Fruit fly (Drosophila melanogaster) whole organism, embryonic: Measurements from ENCODE around the gene CG16903.

Source experiments
- Asciz ChIP-seq: fragments of 200-800 bp; sonication (Bioruptor generic); optimal IDR thresholded peaks from 2 replicates; lab custom pipeline; 2017; ENCODE audit warnings: missing biosample characterization, mild to moderate bottlenecking, missing genetic modification characterization, missing genetic modification reagents
- Blimp-1 ChIP-seq: fragments of 200-800 bp; sonication (Bioruptor generic); optimal IDR thresholded peaks from 3 replicates; lab custom pipeline; 2018; ENCODE audit warnings: missing biosample characterization, missing genetic modification characterization, mild to moderate bottlenecking, moderate library complexity, missing genetic modification reagents
- C15 ChIP-seq: fragments of 200-800 bp; sonication (Bioruptor generic); IDR thresholded peaks from 3 replicates; pipeline ENCODE4 v1.3.6; 2022; ENCODE audit warnings: missing biosample characterization, missing genetic modification characterization
- CG10147 ChIP-seq: fragments of 200-800 bp; sonication (Bioruptor generic); optimal IDR thresholded peaks from 2 replicates; lab custom pipeline; 2019; ENCODE audit warnings: missing biosample characterization, mild to moderate bottlenecking, missing genetic modification characterization, moderate library complexity
- CG11247 ChIP-seq: fragments of 200-800 bp; sonication (Bioruptor generic); IDR thresholded peaks from 2 replicates; pipeline ENCODE4 v1.3.6; 2022; ENCODE audit warnings: missing biosample characterization, missing genetic modification characterization
- CG11504 ChIP-seq: fragments of 200-800 bp; sonication (Bioruptor generic); optimal IDR thresholded peaks from 3 replicates; lab custom pipeline; 2019; ENCODE audit warnings: missing biosample characterization, mild to moderate bottlenecking, missing genetic modification characterization, moderate library complexity
- CG11696 ChIP-seq: fragments of 200-800 bp; sonication (Bioruptor generic); IDR thresholded peaks from 2 replicates; pipeline ENCODE4 v1.3.6; 2022; ENCODE audit warnings: missing biosample characterization, missing genetic modification characterization
- CG11723 ChIP-seq: fragments of 200-800 bp; sonication (Bioruptor generic); optimal IDR thresholded peaks from 2 replicates; lab custom pipeline; 2017; ENCODE audit warnings: missing biosample characterization, mild to moderate bottlenecking, missing genetic modification characterization
- CG12391 ChIP-seq: fragments of 200-800 bp; sonication (Bioruptor generic); optimal IDR thresholded peaks from 3 replicates; lab custom pipeline; 2018; ENCODE audit warnings: missing biosample characterization, mild to moderate bottlenecking, missing genetic modification characterization, moderate library complexity
- CG12659 ChIP-seq: fragments of 200-800 bp; sonication (Bioruptor generic); optimal IDR thresholded peaks from 3 replicates; lab custom pipeline; 2017; ENCODE audit warnings: mild to moderate bottlenecking, missing biosample characterization, missing genetic modification reagents, missing genetic modification characterization
- CG12769 ChIP-seq: fragments of 200-800 bp; sonication (Bioruptor generic); optimal IDR thresholded peaks from 2 replicates; lab custom pipeline; 2019; ENCODE audit warnings: missing biosample characterization, mild to moderate bottlenecking, missing genetic modification characterization, moderate library complexity
- CG13894 ChIP-seq: fragments of 200-800 bp; sonication (Bioruptor generic); optimal IDR thresholded peaks from 3 replicates; lab custom pipeline; 2018; ENCODE audit warnings: missing biosample characterization, mild to moderate bottlenecking, missing genetic modification characterization, moderate library complexity
- CG18619 ChIP-seq: fragments of 200-800 bp; sonication (Bioruptor generic); optimal IDR thresholded peaks from 3 replicates; lab custom pipeline; 2017; ENCODE audit warnings: missing biosample characterization, mild to moderate bottlenecking, missing genetic modification characterization
- CG2889 ChIP-seq: fragments of 200-800 bp; sonication (Bioruptor generic); IDR thresholded peaks from 3 replicates; pipeline ENCODE4 v1.3.6; 2022; ENCODE audit warnings: missing biosample characterization, missing genetic modification characterization
- CG4707 ChIP-seq: fragments of 200-800 bp; sonication (Bioruptor generic); optimal IDR thresholded peaks from 2 replicates; lab custom pipeline; 2018; ENCODE audit warnings: missing biosample characterization, mild to moderate bottlenecking, missing genetic modification characterization, moderate library complexity
- CG7745 ChIP-seq: fragments of 200-800 bp; sonication (Bioruptor generic); optimal IDR thresholded peaks from 2 replicates; lab custom pipeline; 2018; ENCODE audit warnings: missing biosample characterization, mild to moderate bottlenecking, missing genetic modification characterization, moderate library complexity
- CG7786 ChIP-seq: fragments of 200-800 bp; sonication (Bioruptor generic); optimal IDR thresholded peaks from 2 replicates; lab custom pipeline; 2016; ENCODE audit warnings: missing biosample characterization, missing genetic modification characterization
- Dref ChIP-seq: fragments of 200-800 bp; sonication (Bioruptor generic); IDR thresholded peaks from 2 replicates; pipeline ENCODE4 v1.3.6; 2022; ENCODE audit warnings: missing biosample characterization, missing genetic modification characterization
- E2f1 ChIP-seq: fragments of 200-800 bp; sonication (Bioruptor generic); IDR thresholded peaks from 2 replicates; pipeline ENCODE4 v1.3.6; 2022; ENCODE audit warnings: missing biosample characterization, missing genetic modification characterization
- Gug ChIP-seq: fragments of 200-800 bp; sonication (Bioruptor generic); IDR thresholded peaks from 4 replicates; pipeline ENCODE4 v1.3.6; 2022; ENCODE audit warnings: missing biosample characterization, missing genetic modification characterization
- HLH54F ChIP-seq: fragments of 200-800 bp; sonication (Bioruptor generic); optimal IDR thresholded peaks from 3 replicates; lab custom pipeline; 2016; ENCODE audit warnings: missing biosample characterization, missing genetic modification characterization
- Hand ChIP-seq: fragments of 200-800 bp; sonication (Bioruptor generic); optimal IDR thresholded peaks from 2 replicates; lab custom pipeline; 2017; ENCODE audit warnings: mild to moderate bottlenecking, missing biosample characterization, missing genetic modification reagents, missing genetic modification characterization
- HmgD ChIP-seq: fragments of 200-800 bp; sonication (Bioruptor generic); optimal IDR thresholded peaks from 3 replicates; lab custom pipeline; 2016; ENCODE audit warnings: missing biosample characterization, missing genetic modification characterization
- Hmr ChIP-seq: fragments of 200-800 bp; sonication (Bioruptor generic); optimal IDR thresholded peaks from 3 replicates; lab custom pipeline; 2017; ENCODE audit warnings: mild to moderate bottlenecking, missing biosample characterization, missing genetic modification reagents, missing genetic modification characterization
- Oli ChIP-seq: fragments of 200-800 bp; sonication (Bioruptor generic); optimal IDR thresholded peaks from 2 replicates; lab custom pipeline; 2018; ENCODE audit warnings: missing biosample characterization, mild to moderate bottlenecking, missing genetic modification characterization, moderate library complexity
- Poxn ChIP-seq: fragments of 200-800 bp; sonication (Bioruptor generic); IDR thresholded peaks from 2 replicates; pipeline ENCODE4 v1.3.6; 2022; ENCODE audit warnings: missing biosample characterization, missing genetic modification characterization
- Sox102F ChIP-seq: fragments of 200-800 bp; sonication (Bioruptor generic); optimal IDR thresholded peaks from 2 replicates; lab custom pipeline; 2018; ENCODE audit warnings: missing biosample characterization, mild to moderate bottlenecking, missing genetic modification characterization, moderate library complexity
- Xrp1 ChIP-seq: fragments of 200-800 bp; sonication (Bioruptor generic); IDR thresholded peaks from 2 replicates; pipeline ENCODE4 v1.3.6; 2022; ENCODE audit warnings: missing biosample characterization, missing genetic modification characterization
- bab2 ChIP-seq: fragments of 200-800 bp; sonication (Bioruptor generic); optimal IDR thresholded peaks from 2 replicates; lab custom pipeline; 2016; ENCODE audit warnings: missing biosample characterization, missing genetic modification characterization
- chn ChIP-seq: fragments of 200-800 bp; sonication (Bioruptor generic); optimal IDR thresholded peaks from 2 replicates; lab custom pipeline; 2016; ENCODE audit warnings: missing biosample characterization, missing genetic modification characterization
- esg ChIP-seq: fragments of 200-800 bp; sonication (Bioruptor generic); conservative IDR thresholded peaks from 2 replicates; pipeline ENCODE4 v1.3.6; 2022; ENCODE audit warnings: missing biosample characterization, missing genetic modification characterization
- exex ChIP-seq: fragments of 200-800 bp; sonication (Bioruptor generic); optimal IDR thresholded peaks from 4 replicates; lab custom pipeline; 2018; ENCODE audit warnings: missing biosample characterization, mild to moderate bottlenecking, missing genetic modification characterization, moderate library complexity
- fru ChIP-seq: fragments of >200 bp; optimal IDR thresholded peaks from 2 replicates; lab custom pipeline; 2017
- gem ChIP-seq: fragments of 200-800 bp; sonication (Bioruptor generic); optimal IDR thresholded peaks from 2 replicates; lab custom pipeline; 2019; ENCODE audit warnings: missing biosample characterization, mild to moderate bottlenecking, missing genetic modification characterization, moderate library complexity
- luna ChIP-seq: fragments of 200-800 bp; sonication (Bioruptor generic); optimal IDR thresholded peaks from 2 replicates; lab custom pipeline; 2016; ENCODE audit warnings: missing biosample characterization, missing genetic modification characterization
- mirr ChIP-seq: fragments of 200-800 bp; sonication (Bioruptor generic); optimal IDR thresholded peaks from 3 replicates; lab custom pipeline; 2018; ENCODE audit warnings: missing biosample characterization, mild to moderate bottlenecking, missing genetic modification characterization
- nom ChIP-seq: fragments of 200-800 bp; sonication (Bioruptor generic); optimal IDR thresholded peaks from 2 replicates; lab custom pipeline; 2017; ENCODE audit warnings: missing biosample characterization, missing genetic modification characterization, mild to moderate bottlenecking, moderate library complexity, missing genetic modification reagents
- rib ChIP-seq: fragments of 200-800 bp; sonication (Bioruptor generic); IDR thresholded peaks from 2 replicates; pipeline ENCODE4 v1.3.6; 2022; ENCODE audit warnings: missing biosample characterization, missing genetic modification characterization
- schlank ChIP-seq: fragments of 200-800 bp; sonication (Bioruptor generic); optimal IDR thresholded peaks from 2 replicates; lab custom pipeline; 2018; ENCODE audit warnings: missing biosample characterization, mild to moderate bottlenecking, missing genetic modification characterization
- sd ChIP-seq: fragments of 200-800 bp; sonication (Bioruptor generic); optimal IDR thresholded peaks from 3 replicates; lab custom pipeline; 2018; ENCODE audit warnings: missing biosample characterization, mild to moderate bottlenecking, missing genetic modification characterization, moderate library complexity
- seq ChIP-seq: fragments of 200-800 bp; sonication (Bioruptor generic); IDR thresholded peaks from 2 replicates; pipeline ENCODE4 v1.3.6; 2022; ENCODE audit warnings: missing biosample characterization, missing genetic modification characterization
- slp2 ChIP-seq: fragments of 200-800 bp; sonication (Bioruptor generic); optimal IDR thresholded peaks from 2 replicates; lab custom pipeline; 2016; ENCODE audit warnings: missing biosample characterization, missing genetic modification characterization
- so ChIP-seq: fragments of 200-800 bp; sonication (Bioruptor generic); IDR thresholded peaks from 3 replicates; pipeline ENCODE4 v1.3.6; 2022; ENCODE audit warnings: missing biosample characterization, missing genetic modification characterization
- toy ChIP-seq: fragments of 200-800 bp; sonication (Bioruptor generic); IDR thresholded peaks from 2 replicates; pipeline ENCODE4 v1.3.6; 2022; ENCODE audit warnings: missing biosample characterization, missing genetic modification characterization
- tx ChIP-seq: fragments of 200-800 bp; sonication (Bioruptor generic); optimal IDR thresholded peaks from 2 replicates; lab custom pipeline; 2016; ENCODE audit warnings: missing biosample characterization, missing genetic modification characterization
- unc-4 ChIP-seq: fragments of 200-800 bp; sonication (Bioruptor generic); IDR thresholded peaks from 2 replicates; pipeline ENCODE4 v1.3.6; 2022; ENCODE audit warnings: missing biosample characterization, missing genetic modification characterization; ENCODE audit not compliant: partially characterized antibody
- unpg ChIP-seq: fragments of 200-800 bp; sonication (Bioruptor generic); optimal IDR thresholded peaks from 3 replicates; lab custom pipeline; 2018; ENCODE audit warnings: missing biosample characterization, mild to moderate bottlenecking, missing genetic modification characterization, moderate library complexity
- vfl ChIP-seq: fragments of 200-800 bp; sonication (Bioruptor generic); optimal IDR thresholded peaks from 2 replicates; lab custom pipeline; 2016; ENCODE audit warnings: missing biosample characterization, missing genetic modification characterization
- wdn ChIP-seq: fragments of 200-800 bp; sonication (Bioruptor generic); IDR thresholded peaks from 2 replicates; pipeline ENCODE4 v1.3.6; 2022; ENCODE audit warnings: missing biosample characterization, missing genetic modification characterization
- z ChIP-seq: fragments of 200-800 bp; sonication (Bioruptor generic); IDR thresholded peaks from 3 replicates; pipeline ENCODE4 v1.3.6; 2022; ENCODE audit warnings: missing biosample characterization, missing genetic modification characterization

Gene CG16903

DNA sequence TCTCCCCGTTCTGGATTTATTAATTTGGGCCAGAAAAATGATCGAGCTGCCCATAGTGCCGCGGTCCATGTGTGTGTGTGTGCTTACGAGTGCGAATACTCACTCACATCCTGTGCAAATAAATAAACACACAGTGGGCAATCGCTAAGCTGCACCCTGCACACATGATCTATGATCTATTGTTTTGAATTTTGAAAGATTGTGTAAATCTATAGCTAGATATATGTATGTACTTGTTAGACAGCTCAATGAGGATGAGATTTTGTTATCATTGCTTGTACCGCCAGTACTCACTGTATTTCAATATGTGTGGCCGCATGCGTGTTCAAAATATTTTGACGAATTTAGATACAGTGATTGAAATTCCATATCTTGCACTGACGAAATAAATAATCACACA lies 2.9 kb upstream of the CG16903 start (continued):
- TF ChIP-seq CG11696 (GFP tag; lab: Robert Waterston, UW): peak; percentile 52; the same call in 1 of the 2 replicates
- peak; percentile 17 for TF ChIP-seq Oli
- peak; percentile 57 for TF ChIP-seq Hmr
- peak; percentile 62 for TF ChIP-seq HLH54F (GFP tag; lab: Kevin White, UChicago)
- TF ChIP-seq vfl (GFP tag; lab: Kevin White, UChicago): peak; percentile 28
- peak; percentile 53; the same call in 1 of the 2 replicates for TF ChIP-seq Poxn
- peak; percentile 41 for TF ChIP-seq CG11504 (tag; lab: Kevin White, UChicago)
- TF ChIP-seq z (GFP tag; lab: Robert Waterston, UW): no peak
- TF ChIP-seq mirr (GFP tag; lab: Kevin White, UChicago): peak; percentile 68
- no peak for TF ChIP-seq C15
- peak; percentile 37 for TF ChIP-seq CG4707 (GFP tag; lab: Kevin White, UChicago)
- peak; percentile 21 for TF ChIP-seq luna
- peak; percentile 71; the same call in 3 of the 4 replicates for TF ChIP-seq Gug (GFP tag; lab: Robert Waterston, UW)
- TF ChIP-seq schlank: peak; percentile 74
- TF ChIP-seq HmgD (GFP tag; lab: Kevin White, UChicago): peak; percentile 36
- TF ChIP-seq rib (GFP tag; lab: Robert Waterston, UW): peak; percentile 77
- TF ChIP-seq Blimp-1 (GFP tag; lab: Kevin White, UChicago): no peak
- TF ChIP-seq CG12769 (tag; lab: Kevin White, UChicago): peak; percentile 88
- TF ChIP-seq exex (tag; lab: Kevin White, UChicago): peak; percentile 5
- TF ChIP-seq wdn (GFP tag; lab: Robert Waterston, UW): peak; percentile 61; the same call in 1 of the 2 replicates
- peak; percentile 27 for TF ChIP-seq sd (tag; lab: Kevin White, UChicago)
- TF ChIP-seq Hand: peak; percentile 27
- peak; percentile 39 for TF ChIP-seq chn (GFP tag; lab: Kevin White, UChicago)
- TF ChIP-seq CG12391: peak; percentile 17
- peak; percentile 66 for TF ChIP-seq CG11247 (GFP tag; lab: Robert Waterston, UW)
- TF ChIP-seq Dref (GFP tag; lab: Robert Waterston, UW): peak; percentile 30; the same call in 1 of the 2 replicates
- TF ChIP-seq nom (GFP tag; lab: Kevin White, UChicago): peak; percentile 56
- TF ChIP-seq CG7786 (GFP tag; lab: Kevin White, UChicago): peak; percentile 72
- TF ChIP-seq seq (GFP tag; lab: Robert Waterston, UW): 0 out of 2 replicates have a peak, but pooled peaks have one; percentile 16
- TF ChIP-seq unc-4: no peak
- peak; percentile 14 for TF ChIP-seq CG13894 (tag; lab: Kevin White, UChicago)
- no peak for TF ChIP-seq slp2
- TF ChIP-seq Xrp1 (GFP tag; lab: Robert Waterston, UW): peak; percentile 65
- peak; percentile 4 for TF ChIP-seq CG11723 (GFP tag; lab: Kevin White, UChicago)
- peak; percentile 64; the same call in 1 of the 2 replicates for TF ChIP-seq toy
- peak; percentile 56 for TF ChIP-seq esg (GFP tag; lab: Robert Waterston, UW)
- no peak for TF ChIP-seq CG7745
- TF ChIP-seq CG18619 (GFP tag; lab: Kevin White, UChicago): peak; percentile 32
- TF ChIP-seq tx (GFP tag; lab: Kevin White, UChicago): peak; percentile 1
- peak; percentile 57 for TF ChIP-seq unpg (GFP tag; lab: Kevin White, UChicago)
- peak; percentile 72; the same call in 2 of the 3 replicates for TF ChIP-seq so (GFP tag; lab: Robert Waterston, UW)
- peak; percentile 2 for TF ChIP-seq Asciz
- TF ChIP-seq fru (lab: Kevin White, UChicago): no peak
- TF ChIP-seq Sox102F: peak; percentile 25
- peak; percentile 51; the same call in 1 of the 2 replicates for TF ChIP-seq E2f1 (GFP tag; lab: Robert Waterston, UW)
- peak; percentile 23 for TF ChIP-seq bab2
- TF ChIP-seq CG12659 (GFP tag; lab: Kevin White, UChicago): peak; percentile 11
- TF ChIP-seq gem (tag; lab: Kevin White, UChicago): peak; percentile 64
- TF ChIP-seq CG2889 (GFP tag; lab: Robert Waterston, UW): peak; percentile 52; the same call in 1 of the 3 replicates
- TF ChIP-seq CG10147 (GFP tag; lab: Kevin White, UChicago): peak; percentile 13
